Fruit fly (Drosophila melanogaster) whole organism, embryonic: ENCODE data around the gene CG10598.

ENCODE experiments used
- Blimp-1 ChIP-seq: fragments of 200-800 bp; sonication (Bioruptor generic); optimal IDR thresholded peaks from 3 replicates; lab custom pipeline; 2018; ENCODE audit warnings: missing biosample characterization, missing genetic modification characterization, mild to moderate bottlenecking, moderate library complexity, missing genetic modification reagents
- CG10147 ChIP-seq: fragments of 200-800 bp; sonication (Bioruptor generic); optimal IDR thresholded peaks from 2 replicates; lab custom pipeline; 2019; ENCODE audit warnings: missing biosample characterization, mild to moderate bottlenecking, missing genetic modification characterization, moderate library complexity
- CG10321 ChIP-seq: fragments of 200-800 bp; sonication (Bioruptor generic); IDR thresholded peaks from 2 replicates; pipeline ENCODE4 v1.3.6; 2022; ENCODE audit warnings: missing biosample characterization, missing genetic modification characterization
- CG10565 ChIP-seq: fragments of 200-800 bp; sonication (Bioruptor generic); optimal IDR thresholded peaks from 3 replicates; lab custom pipeline; 2016; ENCODE audit warnings: missing biosample characterization, mild to moderate bottlenecking, missing genetic modification characterization
- CG10979 ChIP-seq: fragments of 200-800 bp; sonication (Bioruptor generic); optimal IDR thresholded peaks from 2 replicates; lab custom pipeline; 2018; ENCODE audit warnings: missing biosample characterization, mild to moderate bottlenecking, missing genetic modification characterization, moderate library complexity
- CG11560 ChIP-seq: fragments of 200-800 bp; sonication (Bioruptor generic); IDR thresholded peaks from 3 replicates; pipeline ENCODE4 v1.3.6; 2022; ENCODE audit warnings: missing biosample characterization, missing genetic modification characterization
- CG12104 ChIP-seq: fragments of 200-800 bp; sonication (Bioruptor generic); optimal IDR thresholded peaks from 3 replicates; lab custom pipeline; 2016; ENCODE audit warnings: missing biosample characterization, missing genetic modification characterization
- CG15011 ChIP-seq: fragments of 200-800 bp; sonication (Bioruptor generic); optimal IDR thresholded peaks from 3 replicates; lab custom pipeline; 2018; ENCODE audit warnings: missing biosample characterization, mild to moderate bottlenecking, missing genetic modification characterization
- CG15696 ChIP-seq: fragments of 200-800 bp; sonication (Bioruptor generic); optimal IDR thresholded peaks from 2 replicates; lab custom pipeline; 2019; ENCODE audit warnings: missing biosample characterization, mild to moderate bottlenecking, missing genetic modification characterization, moderate library complexity
- CG17359 ChIP-seq: fragments of 200-800 bp; sonication (Bioruptor generic); optimal IDR thresholded peaks from 3 replicates; lab custom pipeline; 2018; ENCODE audit warnings: missing biosample characterization, mild to moderate bottlenecking, missing genetic modification characterization, moderate library complexity
- CG17361 ChIP-seq: fragments of 200-800 bp; sonication (Bioruptor generic); IDR thresholded peaks from 3 replicates; pipeline ENCODE4 v1.3.6; 2022; ENCODE audit warnings: missing biosample characterization, missing genetic modification characterization
- CG18619 ChIP-seq: fragments of 200-800 bp; sonication (Bioruptor generic); optimal IDR thresholded peaks from 3 replicates; lab custom pipeline; 2017; ENCODE audit warnings: missing biosample characterization, mild to moderate bottlenecking, missing genetic modification characterization
- CG2120 ChIP-seq: fragments of 200-800 bp; sonication (Bioruptor generic); optimal IDR thresholded peaks from 3 replicates; lab custom pipeline; 2016; ENCODE audit warnings: missing biosample characterization, missing genetic modification characterization
- CG2199 ChIP-seq: fragments of 200-800 bp; sonication (Bioruptor generic); IDR thresholded peaks from 3 replicates; pipeline ENCODE4 v1.3.6; 2022; ENCODE audit warnings: missing biosample characterization, missing genetic modification characterization
- CG2889 ChIP-seq: fragments of 200-800 bp; sonication (Bioruptor generic); IDR thresholded peaks from 3 replicates; pipeline ENCODE4 v1.3.6; 2022; ENCODE audit warnings: missing biosample characterization, missing genetic modification characterization
- CG30020 ChIP-seq: fragments of 200-800 bp; optimal IDR thresholded peaks from 2 replicates; lab custom pipeline; 2019; ENCODE audit warnings: missing biosample characterization, mild to moderate bottlenecking, missing genetic modification characterization, moderate library complexity
- CG31224 ChIP-seq: fragments of 200-800 bp; sonication (Bioruptor generic); IDR thresholded peaks from 2 replicates; pipeline ENCODE4 v1.3.6; 2022; ENCODE audit warnings: missing biosample characterization, missing genetic modification characterization
- CG33557 ChIP-seq: fragments of 200-800 bp; sonication (Bioruptor generic); optimal IDR thresholded peaks from 2 replicates; lab custom pipeline; 2019; ENCODE audit warnings: missing biosample characterization, mild to moderate bottlenecking, missing genetic modification characterization, moderate library complexity
- CG34376 ChIP-seq: fragments of 200-800 bp; sonication (Bioruptor generic); optimal IDR thresholded peaks from 2 replicates; lab custom pipeline; 2018; ENCODE audit warnings: missing biosample characterization, mild to moderate bottlenecking, missing genetic modification characterization
- CG4282 ChIP-seq: fragments of 200-800 bp; sonication (Bioruptor generic); optimal IDR thresholded peaks from 2 replicates; lab custom pipeline; 2016; ENCODE audit warnings: missing biosample characterization, missing genetic modification characterization
- CG8089 ChIP-seq: fragments of 200-800 bp; sonication (Bioruptor generic); optimal IDR thresholded peaks from 3 replicates; lab custom pipeline; 2016; ENCODE audit warnings: missing biosample characterization, missing genetic modification characterization
- CG9437 ChIP-seq: fragments of 200-800 bp; sonication (Bioruptor generic); optimal IDR thresholded peaks from 2 replicates; lab custom pipeline; 2018; ENCODE audit warnings: missing biosample characterization, mild to moderate bottlenecking, missing genetic modification characterization
- CHES-1-like ChIP-seq: fragments of 200-800 bp; sonication (Bioruptor generic); optimal IDR thresholded peaks from 2 replicates; lab custom pipeline; 2016; ENCODE audit warnings: missing biosample characterization, missing genetic modification characterization
- Camta ChIP-seq: fragments of 200-800 bp; sonication (Bioruptor generic); optimal IDR thresholded peaks from 2 replicates; lab custom pipeline; 2016; ENCODE audit warnings: missing biosample characterization, missing genetic modification characterization
- CoRest ChIP-seq: fragments of 200-800 bp; sonication (Bioruptor generic); optimal IDR thresholded peaks from 3 replicates; lab custom pipeline; 2018; ENCODE audit warnings: missing biosample characterization, mild to moderate bottlenecking, missing genetic modification characterization, moderate library complexity
- HLH4C ChIP-seq: fragments of 200-800 bp; sonication (Bioruptor generic); IDR thresholded peaks from 3 replicates; pipeline ENCODE4 v1.3.6; 2022; ENCODE audit warnings: missing biosample characterization, missing genetic modification characterization; ENCODE audit not compliant: partially characterized antibody
- Lim3 ChIP-seq: fragments of 200-800 bp; sonication (Bioruptor generic); IDR thresholded peaks from 2 replicates; pipeline ENCODE4 v1.3.6; 2022; ENCODE audit warnings: missing biosample characterization, missing genetic modification characterization
- Max ChIP-seq: fragments of 200-800 bp; sonication (Bioruptor generic); optimal IDR thresholded peaks from 2 replicates; lab custom pipeline; 2016; ENCODE audit warnings: missing biosample characterization, mild to moderate bottlenecking, missing genetic modification characterization
- NFAT ChIP-seq: fragments of 200-800 bp; sonication (Bioruptor generic); IDR thresholded peaks from 2 replicates; pipeline ENCODE4 v1.3.6; 2022; ENCODE audit warnings: missing biosample characterization, missing genetic modification characterization
- Side ChIP-seq: fragments of 200-800 bp; sonication (Bioruptor generic); optimal IDR thresholded peaks from 2 replicates; lab custom pipeline; 2016; ENCODE audit warnings: missing biosample characterization, missing genetic modification characterization
- ac ChIP-seq: fragments of 200-800 bp; sonication (Bioruptor generic); optimal IDR thresholded peaks from 3 replicates; lab custom pipeline; 2017; ENCODE audit warnings: missing biosample characterization, mild to moderate bottlenecking, missing genetic modification characterization
- ase ChIP-seq: fragments of 200-800 bp; sonication (Bioruptor generic); IDR thresholded peaks from 3 replicates; pipeline ENCODE4 v1.3.6; 2022; ENCODE audit warnings: missing biosample characterization, missing genetic modification characterization
- bigmax ChIP-seq: fragments of 200-800 bp; sonication (Bioruptor generic); optimal IDR thresholded peaks from 2 replicates; lab custom pipeline; 2018; ENCODE audit warnings: missing biosample characterization, mild to moderate bottlenecking, missing genetic modification characterization
- bsh ChIP-seq, 2 experiments: fragments of 200-800 bp; sonication (Bioruptor generic); optimal IDR thresholded peaks; 2 replicates each; lab custom pipeline; 2017 to 2018; ENCODE audit warnings: mild to moderate bottlenecking in 2 of 2, missing biosample characterization in 2 of 2, missing genetic modification characterization in 2 of 2, moderate library complexity in 1 of 2
- cad ChIP-seq: fragments of >200 bp; optimal IDR thresholded peaks from 2 replicates; lab custom pipeline; 2017; ENCODE audit warnings: missing biosample characterization, missing genetic modification characterization
- cato ChIP-seq: fragments of 200-800 bp; sonication (Bioruptor generic); optimal IDR thresholded peaks from 2 replicates; lab custom pipeline; 2016; ENCODE audit warnings: missing biosample characterization, missing genetic modification characterization, borderline replicate concordance
- dm ChIP-seq: fragments of 200-800 bp; sonication (Bioruptor generic); optimal IDR thresholded peaks from 3 replicates; lab custom pipeline; 2016; ENCODE audit warnings: missing biosample characterization, missing genetic modification characterization
- en ChIP-seq: fragments of 200-800 bp; sonication (Bioruptor generic); optimal IDR thresholded peaks from 2 replicates; lab custom pipeline; 2016; ENCODE audit warnings: missing biosample characterization, missing genetic modification characterization
- fd64A ChIP-seq: fragments of 200-800 bp; sonication (Bioruptor generic); optimal IDR thresholded peaks from 3 replicates; lab custom pipeline; 2018; ENCODE audit warnings: missing biosample characterization, mild to moderate bottlenecking, missing genetic modification characterization
- fu2 ChIP-seq: fragments of 200-800 bp; sonication (Bioruptor generic); optimal IDR thresholded peaks from 2 replicates; lab custom pipeline; 2016; ENCODE audit warnings: missing biosample characterization, missing genetic modification characterization
- inv ChIP-seq: fragments of 200-800 bp; sonication (Bioruptor generic); IDR thresholded peaks from 2 replicates; pipeline ENCODE4 v1.3.6; 2022; ENCODE audit warnings: missing biosample characterization, missing genetic modification characterization; ENCODE audit not compliant: partially characterized antibody
- jing ChIP-seq: fragments of 200-800 bp; sonication (Bioruptor generic); optimal IDR thresholded peaks from 2 replicates; lab custom pipeline; 2018; ENCODE audit warnings: missing biosample characterization, mild to moderate bottlenecking, missing genetic modification characterization
- lilli ChIP-seq: fragments of 200-800 bp; sonication (Bioruptor generic); optimal IDR thresholded peaks from 3 replicates; lab custom pipeline; 2016; ENCODE audit warnings: missing biosample characterization, missing genetic modification characterization
- mirr ChIP-seq: fragments of 200-800 bp; sonication (Bioruptor generic); optimal IDR thresholded peaks from 3 replicates; lab custom pipeline; 2018; ENCODE audit warnings: missing biosample characterization, mild to moderate bottlenecking, missing genetic modification characterization
- otp ChIP-seq: fragments of 200-800 bp; sonication (Bioruptor generic); IDR thresholded peaks from 3 replicates; pipeline ENCODE4, ENCODE4 v1.3.6; 2022; ENCODE audit warnings: missing biosample characterization, missing genetic modification characterization
- sens ChIP-seq: fragments of 200-800 bp; sonication (Bioruptor generic); peaks from one replicate; lab custom pipeline; 2016; ENCODE audit warnings: missing biosample characterization, missing genetic modification characterization
- slou ChIP-seq: fragments of 200-800 bp; sonication (Bioruptor generic); optimal IDR thresholded peaks from 3 replicates; lab custom pipeline; 2016; ENCODE audit warnings: missing biosample characterization, missing genetic modification characterization
- so ChIP-seq: fragments of 200-800 bp; sonication (Bioruptor generic); IDR thresholded peaks from 3 replicates; pipeline ENCODE4 v1.3.6; 2022; ENCODE audit warnings: missing biosample characterization, missing genetic modification characterization
- tin ChIP-seq: fragments of 200-800 bp; sonication (Bioruptor generic); optimal IDR thresholded peaks from 3 replicates; lab custom pipeline; 2016; ENCODE audit warnings: missing biosample characterization, missing genetic modification characterization
- tna ChIP-seq: fragments of 200-800 bp; sonication (Bioruptor generic); IDR thresholded peaks from 2 replicates; pipeline ENCODE4 v1.3.6; 2022; ENCODE audit warnings: missing biosample characterization, missing genetic modification characterization; ENCODE audit not compliant: partially characterized antibody
- wdn ChIP-seq: fragments of 200-800 bp; sonication (Bioruptor generic); IDR thresholded peaks from 2 replicates; pipeline ENCODE4 v1.3.6; 2022; ENCODE audit warnings: missing biosample characterization, missing genetic modification characterization

CG10598 gene

dm6 chrX:17175558-17176189 lies 51.0 kb downstream of the CG10598 start (continued):
- no peak for TF ChIP-seq CG8089 (GFP tag; lab: Kevin White, UChicago)
- no peak for TF ChIP-seq dm
- TF ChIP-seq jing (GFP tag; lab: Kevin White, UChicago), result no peak
- TF ChIP-seq Lim3, result no peak
- peak; percentile 68; the same call in 1 of the 2 replicates for TF ChIP-seq NFAT
- no peak for TF ChIP-seq cato (GFP tag; lab: Kevin White, UChicago)
- no peak for TF ChIP-seq CG4282 (GFP tag; lab: Kevin White, UChicago)
- TF ChIP-seq CG17359 (tag; lab: Kevin White, UChicago), result peak; percentile 32
- no peak for TF ChIP-seq CG34376 (GFP tag; lab: Kevin White, UChicago)
- no peak for TF ChIP-seq en (GFP tag; lab: Kevin White, UChicago)
- TF ChIP-seq otp (GFP tag; lab: Robert Waterston, UW), result no peak
- TF ChIP-seq CG9437 (GFP tag; lab: Kevin White, UChicago), result no peak
- TF ChIP-seq bsh (GFP tag; optimal IDR thresholded peaks at IDR 0.05; lab: Kevin White, UChicago), result no peak
- TF ChIP-seq inv (GFP tag; lab: Robert Waterston, UW), result no peak
- TF ChIP-seq mirr (GFP tag; lab: Kevin White, UChicago), result no peak
- TF ChIP-seq Camta, result no peak
- TF ChIP-seq CG11560, result no peak
- no peak for TF ChIP-seq Side
- TF ChIP-seq ase (GFP tag; lab: Robert Waterston, UW), result no peak
- TF ChIP-seq sens (GFP tag; lab: Kevin White, UChicago), result peak; percentile 78
- TF ChIP-seq tna (GFP tag; lab: Robert Waterston, UW), result no peak
- TF ChIP-seq CG10565 (GFP tag; lab: Kevin White, UChicago), result no peak
- no peak for TF ChIP-seq fd64A
- no peak for TF ChIP-seq bigmax
- peak; percentile 21 for TF ChIP-seq tin (GFP tag; lab: Kevin White, UChicago)
- no peak for TF ChIP-seq wdn
- TF ChIP-seq CG10321 (GFP tag; lab: Robert Waterston, UW), result no peak
- peak; percentile 41 for TF ChIP-seq CG15696 (tag; lab: Kevin White, UChicago)
- TF ChIP-seq CG31224 (GFP tag; lab: Robert Waterston, UW), result no peak
- no peak for TF ChIP-seq CG18619
- no peak for TF ChIP-seq slou (GFP tag; lab: Kevin White, UChicago)
- TF ChIP-seq CG12104 (GFP tag; lab: Kevin White, UChicago), result no peak
- no peak for TF ChIP-seq so (GFP tag; lab: Robert Waterston, UW)
- peak; percentile 93 for TF ChIP-seq CG2199 (GFP tag; lab: Robert Waterston, UW)
- no peak for TF ChIP-seq CG10147 (GFP tag; lab: Kevin White, UChicago)
- TF ChIP-seq HLH4C (GFP tag; lab: Robert Waterston, UW), result no peak
- no peak for TF ChIP-seq ac (GFP tag; lab: Kevin White, UChicago)
- peak; percentile 8 for TF ChIP-seq Blimp-1 (GFP tag; lab: Kevin White, UChicago)
- TF ChIP-seq fu2 (GFP tag; lab: Kevin White, UChicago), result no peak
- peak; percentile 35 for TF ChIP-seq CG2120 (GFP tag; lab: Kevin White, UChicago)
- no peak for TF ChIP-seq Max (GFP tag; lab: Kevin White, UChicago)
- no peak for TF ChIP-seq CG30020 (tag; lab: Kevin White, UChicago)
- no peak for TF ChIP-seq cad (GFP tag; lab: Kevin White, UChicago)
- TF ChIP-seq CG33557 (GFP tag; lab: Kevin White, UChicago), result peak; percentile 17
- peak; percentile 46 for TF ChIP-seq lilli (GFP tag; lab: Kevin White, UChicago)
- no peak for TF ChIP-seq CHES-1-like (GFP tag; lab: Kevin White, UChicago)
- TF ChIP-seq CoRest (tag; lab: Kevin White, UChicago), result peak; percentile 50
- no peak for TF ChIP-seq CG2889 (GFP tag; lab: Robert Waterston, UW)
- TF ChIP-seq CG17361 (GFP tag; lab: Robert Waterston, UW), result no peak
- no peak for TF ChIP-seq CG15011 (GFP tag; lab: Kevin White, UChicago)
- peak; percentile 63 for TF ChIP-seq CG10979 (tag; lab: Kevin White, UChicago)
